Worm (Caenorhabditis elegans): ENCODE data around the gene C08E3.13.
"Not testable (repeated sequence)": the region's sequence is repeated elsewhere in the genome, so short reads cannot be mapped to it uniquely, and the experiment has no call there.

Gene C08E3.13

DNA sequence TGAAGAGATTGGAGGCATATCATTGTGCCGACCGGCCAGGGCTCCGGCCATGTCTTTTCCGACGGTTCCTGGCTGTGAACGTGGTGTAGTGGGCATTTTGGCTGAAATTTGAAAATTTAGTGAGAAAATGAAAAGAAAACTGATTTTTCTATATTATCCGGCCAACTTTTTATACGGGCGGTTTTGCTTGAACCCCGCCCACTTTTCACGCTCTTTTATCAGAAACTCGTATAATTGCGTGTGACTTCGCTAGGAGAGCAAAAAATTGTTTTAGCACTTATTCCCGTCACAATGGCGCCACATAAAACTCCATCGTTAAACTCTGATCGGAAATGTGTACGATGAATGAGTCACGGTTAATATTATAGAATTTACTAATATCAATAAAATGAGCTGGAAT, at the start of gene C08E3.13:
C08E3.13 (minus strand) TSS at position 101 of the 400 bp plus-strand sequence.
- not testable (repeated sequence) for TF ChIP-seq tbx-11 (GFP tag; IDR thresholded peaks at IDR 0.05); ama-1 (optimal IDR thresholded peaks at IDR 0.05); ceh-13 (GFP tag; optimal IDR thresholded peaks at IDR 0.05)

- no peak for TF ChIP-seq flt-1 (GFP tag; IDR thresholded peaks at IDR 0.05)
- no peak for TF ChIP-seq tra-4 (tag; optimal IDR thresholded peaks at IDR 0.05)
- TF ChIP-seq tbx-37 (GFP tag; conservative IDR thresholded peaks at IDR 0.05), result no peak
Measured at ce11 chrII:1679081-1679480, 47.0 kb upstream of the C08E3.13 start, which contains the start of gene irld-36. Gene irld-36, plus strand, starts transcription at chrII:1679381.

DNA sequence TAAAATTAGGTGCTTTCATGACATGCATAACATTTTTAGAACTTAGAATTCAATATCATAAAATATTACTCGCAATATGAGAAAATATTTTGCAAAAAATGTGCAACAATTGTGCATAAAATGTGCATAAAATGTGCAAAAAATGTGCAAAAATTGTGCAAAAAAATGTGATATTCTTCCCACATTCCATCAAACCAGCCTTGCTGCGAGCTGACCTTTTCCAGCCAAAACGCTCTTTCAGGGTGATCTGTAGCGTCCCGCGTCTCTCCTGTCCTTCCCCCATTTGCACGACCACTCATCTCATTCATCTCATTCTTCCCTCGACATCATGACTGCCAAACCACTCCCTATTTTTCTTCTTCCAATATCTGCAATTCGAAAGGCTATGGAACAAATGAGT, 44.0 kb upstream of the C08E3.13 start, which contains the start of gene fbxb-17:
fbxb-17 (plus strand) TSS at position 301 of the 400 bp plus-strand sequence.
- TF ChIP-seq hnd-1 (tag; optimal IDR thresholded peaks at IDR 0.05) (no peak), hmg-4 (GFP tag; optimal IDR thresholded peaks at IDR 0.05) (no peak)

DNA sequence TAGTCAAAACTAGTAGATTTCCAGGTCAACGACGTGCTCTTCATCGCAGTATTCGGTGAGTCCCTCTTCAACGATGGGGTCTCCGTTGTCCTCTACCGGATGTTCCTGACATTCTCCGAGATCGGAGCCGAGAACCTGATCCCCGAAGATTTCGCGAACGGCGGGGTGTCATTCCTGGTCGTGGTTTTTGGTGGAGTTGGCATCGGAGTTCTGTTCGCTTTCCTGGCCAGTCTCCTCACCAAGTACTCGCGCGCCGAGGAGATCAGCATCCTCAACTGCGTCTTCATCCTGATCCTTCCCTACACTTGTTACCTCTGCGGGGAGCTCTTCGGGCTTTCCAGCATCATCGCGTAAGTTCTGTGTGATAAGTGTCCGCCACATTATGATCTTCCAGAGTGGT, 40.6 kb upstream of the C08E3.13 start:
- TF ChIP-seq tra-4 (tag; optimal IDR thresholded peaks at IDR 0.05) (no peak), B0310.2 (tag; optimal IDR thresholded peaks at IDR 0.05) (no peak), sea-1 (GFP tag; conservative IDR thresholded peaks at IDR 0.05) (no peak), tbx-37 (GFP tag; conservative IDR thresholded peaks at IDR 0.05) (no peak), flt-1 (GFP tag; IDR thresholded peaks at IDR 0.05) (no peak), scrt-1 (GFP tag; IDR thresholded peaks at IDR 0.05) (no peak), hnd-1 (tag; optimal IDR thresholded peaks at IDR 0.05) (no peak)

- TF ChIP-seq ceh-36 (tag; optimal IDR thresholded peaks at IDR 0.05) (no peak), tbx-11 (GFP tag; IDR thresholded peaks at IDR 0.05) (no peak), tra-4 (tag; optimal IDR thresholded peaks at IDR 0.05) (no peak), scrt-1 (GFP tag; IDR thresholded peaks at IDR 0.05) (no peak), ets-7 (tag; optimal IDR thresholded peaks at IDR 0.05) (no peak), B0310.2 (tag; optimal IDR thresholded peaks at IDR 0.05) (no peak), F13C5.2 (tag; optimal IDR thresholded peaks at IDR 0.05) (no peak)
Measured at ce11 chrII:1670985-1671384, 38.9 kb upstream of the C08E3.13 start.

DNA sequence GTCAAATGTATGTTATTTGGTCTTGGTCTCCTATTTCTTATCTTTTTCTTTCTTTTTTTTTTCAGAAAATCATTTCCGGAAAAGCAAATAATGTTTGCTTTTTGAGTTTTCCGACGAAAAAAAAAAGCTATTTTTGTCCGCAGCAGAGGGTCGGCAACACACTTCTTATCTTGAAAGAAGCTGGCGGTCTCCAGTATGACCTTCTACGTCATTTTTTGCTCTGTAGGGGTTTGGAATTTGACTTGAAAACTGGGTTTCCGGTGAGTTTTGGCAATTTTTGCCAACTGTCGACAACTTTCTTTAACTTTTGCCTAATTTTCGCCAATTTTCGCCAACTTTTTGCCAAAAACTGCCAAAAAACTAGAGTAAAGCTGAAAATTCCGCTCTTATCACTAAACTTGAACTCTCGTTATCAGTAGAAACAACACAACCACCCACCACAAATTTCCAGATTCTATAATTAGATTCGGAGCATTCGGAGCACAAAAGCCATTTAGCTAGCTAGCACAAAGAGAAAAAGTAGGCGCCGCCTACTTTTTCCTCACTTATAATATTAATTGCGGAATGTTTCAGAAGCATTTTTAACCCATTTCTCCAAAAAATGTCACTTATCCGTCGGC, 38.3 kb upstream of the C08E3.13 start, which contains the start of gene nhx-6:
nhx-6 (plus strand) TSS at position 570 of the 620 bp plus-strand sequence.
- TF ChIP-seq tbx-37 (GFP tag; conservative IDR thresholded peaks at IDR 0.05) (no peak), pes-1 (GFP tag; IDR thresholded peaks at IDR 0.05) (no peak), tbx-11 (GFP tag; IDR thresholded peaks at IDR 0.05) (no peak), ama-1 (optimal IDR thresholded peaks at IDR 0.05) (no peak), hmg-4 (GFP tag; optimal IDR thresholded peaks at IDR 0.05) (no peak), tra-4 (tag; optimal IDR thresholded peaks at IDR 0.05) (no peak)

ce11 chrII:1668913-1669312, 36.8 kb upstream of the C08E3.13 start, which contains the start of gene srw-97:
Gene srw-97, minus strand, starts transcription at chrII:1669013.
- no peak for TF ChIP-seq pes-1 (GFP tag; IDR thresholded peaks at IDR 0.05)
- TF ChIP-seq aly-1 (tag; optimal IDR thresholded peaks at IDR 0.05), result no peak
- TF ChIP-seq B0310.2 (tag; optimal IDR thresholded peaks at IDR 0.05), result no peak
- TF ChIP-seq flt-1 (GFP tag; IDR thresholded peaks at IDR 0.05), result no peak
- TF ChIP-seq ama-1 (optimal IDR thresholded peaks at IDR 0.05), result no peak
- no peak for TF ChIP-seq tbx-11 (GFP tag; IDR thresholded peaks at IDR 0.05)
- TF ChIP-seq ets-7 (tag; optimal IDR thresholded peaks at IDR 0.05), result no peak
- no peak for TF ChIP-seq hnd-1 (tag; optimal IDR thresholded peaks at IDR 0.05)

ce11 chrII:1666025-1666424, 33.9 kb upstream of the C08E3.13 start, which contains the start of gene srlf-29:
Gene srlf-29, plus strand, starts transcription at chrII:1666325.
- TF ChIP-seq pes-1 (GFP tag; IDR thresholded peaks at IDR 0.05) (no peak), tbx-37 (GFP tag; conservative IDR thresholded peaks at IDR 0.05) (no peak), hnd-1 (tag; optimal IDR thresholded peaks at IDR 0.05) (no peak), B0310.2 (tag; optimal IDR thresholded peaks at IDR 0.05) (no peak), ceh-36 (tag; optimal IDR thresholded peaks at IDR 0.05) (no peak), sea-1 (GFP tag; conservative IDR thresholded peaks at IDR 0.05) (no peak), tra-4 (tag; optimal IDR thresholded peaks at IDR 0.05) (no peak), tbx-11 (GFP tag; IDR thresholded peaks at IDR 0.05) (no peak), ama-1 (optimal IDR thresholded peaks at IDR 0.05) (no peak), ceh-13 (GFP tag; optimal IDR thresholded peaks at IDR 0.05) (no peak), hmg-4 (GFP tag; optimal IDR thresholded peaks at IDR 0.05) (no peak), ets-7 (tag; optimal IDR thresholded peaks at IDR 0.05) (no peak), flt-1 (GFP tag; IDR thresholded peaks at IDR 0.05) (no peak), aly-1 (tag; optimal IDR thresholded peaks at IDR 0.05) (no peak), hmbx-1 (tag; optimal IDR thresholded peaks at IDR 0.05) (no peak)

DNA sequence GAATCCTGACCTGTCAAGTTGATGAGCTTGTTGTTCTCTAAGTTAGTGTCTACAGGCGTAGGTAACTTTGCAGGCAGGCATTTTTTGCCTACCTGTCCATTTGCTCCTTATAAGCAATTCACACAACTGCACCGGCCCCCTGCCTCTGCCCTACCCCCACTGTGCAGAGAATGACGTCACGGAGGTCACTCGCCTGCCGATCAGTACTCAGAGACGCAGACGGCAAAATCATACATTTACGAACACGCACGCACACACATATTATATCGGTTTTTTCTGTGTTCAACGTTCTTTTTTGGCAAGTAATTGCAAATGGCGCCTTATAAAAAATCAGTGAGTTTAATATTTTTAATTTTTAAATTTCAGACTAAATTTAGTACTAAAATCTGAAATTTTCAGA, 31.4 kb upstream of the C08E3.13 start, which contains the start of gene duxl-1:
duxl-1 (plus strand) TSS at position 184 of the 400 bp plus-strand sequence.
- no peak for TF ChIP-seq sea-1 (GFP tag; conservative IDR thresholded peaks at IDR 0.05)
- TF ChIP-seq hmg-4 (GFP tag; optimal IDR thresholded peaks at IDR 0.05), result peak; percentile 16
- no peak for TF ChIP-seq aly-1 (tag; optimal IDR thresholded peaks at IDR 0.05)
